Worm (Caenorhabditis elegans): Measurements from ENCODE around the gene his-41.

The his-41 gene

DNA sequence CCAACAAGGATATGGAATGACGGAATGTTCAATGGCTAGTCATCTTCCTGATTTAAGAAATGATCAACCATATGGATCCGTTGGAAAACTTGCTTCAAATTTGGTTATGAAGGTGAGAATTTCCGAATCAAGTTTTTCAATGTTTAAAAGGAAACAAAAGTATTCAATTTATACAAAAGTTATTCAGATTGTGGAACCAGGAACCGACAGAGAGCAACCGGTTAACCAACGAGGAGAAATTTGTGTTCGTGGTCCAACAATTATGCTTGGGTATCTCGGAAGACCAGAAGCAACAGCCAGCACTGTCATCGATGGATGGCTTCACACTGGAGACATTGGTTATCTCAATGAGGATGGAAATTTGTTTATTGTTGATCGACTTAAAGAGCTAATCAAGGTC lies 35.7 kb upstream of the his-41 start:
- TF ChIP-seq C08G9.2 (tag; optimal IDR thresholded peaks at IDR 0.05) = no peak
- TF ChIP-seq C38D4.7 (GFP tag; optimal IDR thresholded peaks at IDR 0.05) = no peak
- TF ChIP-seq pha-4 (tag; optimal IDR thresholded peaks at IDR 0.05) = no peak
- no peak for TF ChIP-seq hlh-15 (tag; optimal IDR thresholded peaks at IDR 0.05)
- no peak for TF ChIP-seq ceh-24 (tag; optimal IDR thresholded peaks at IDR 0.05)

ce11 chrV:9513590-9513989 lies 31.7 kb upstream of the his-41 start, which contains the start of gene eif-2Bdelta:
TSS of gene eif-2Bdelta (plus strand) at chrV:9513824.
- TF ChIP-seq hlh-13 (GFP tag; optimal IDR thresholded peaks at IDR 0.05) = no peak
- TF ChIP-seq zip-5 (tag; optimal IDR thresholded peaks at IDR 0.05) = no peak
- no peak for TF ChIP-seq pha-4 (tag; optimal IDR thresholded peaks at IDR 0.05)
- no peak for TF ChIP-seq Y22D7AL.16 (tag; optimal IDR thresholded peaks at IDR 0.05)
- no peak for TF ChIP-seq syd-9 (tag; optimal IDR thresholded peaks at IDR 0.05)
- no peak for TF ChIP-seq ceh-30 (tag; optimal IDR thresholded peaks at IDR 0.05)
- TF ChIP-seq madf-2 (tag; optimal IDR thresholded peaks at IDR 0.05) = no peak
- no peak for TF ChIP-seq K02D7.2 (tag; optimal IDR thresholded peaks at IDR 0.05)
- TF ChIP-seq ceh-19 (GFP tag; optimal IDR thresholded peaks at IDR 0.05) = no peak
- no peak for TF ChIP-seq ceh-14 (tag; optimal IDR thresholded peaks at IDR 0.05)
- TF ChIP-seq fkh-10 (GFP tag; optimal IDR thresholded peaks at IDR 0.05) = no peak
- TF ChIP-seq pqm-1 (tag; optimal IDR thresholded peaks at IDR 0.05) = no peak
- no peak for TF ChIP-seq mec-3 (tag; optimal IDR thresholded peaks at IDR 0.05; ENCODE audit: borderline replicate concordance)
- no peak for TF ChIP-seq ceh-45 (GFP tag; IDR thresholded peaks at IDR 0.05)
- TF ChIP-seq ets-4 (tag; optimal IDR thresholded peaks at IDR 0.05) = no peak

DNA sequence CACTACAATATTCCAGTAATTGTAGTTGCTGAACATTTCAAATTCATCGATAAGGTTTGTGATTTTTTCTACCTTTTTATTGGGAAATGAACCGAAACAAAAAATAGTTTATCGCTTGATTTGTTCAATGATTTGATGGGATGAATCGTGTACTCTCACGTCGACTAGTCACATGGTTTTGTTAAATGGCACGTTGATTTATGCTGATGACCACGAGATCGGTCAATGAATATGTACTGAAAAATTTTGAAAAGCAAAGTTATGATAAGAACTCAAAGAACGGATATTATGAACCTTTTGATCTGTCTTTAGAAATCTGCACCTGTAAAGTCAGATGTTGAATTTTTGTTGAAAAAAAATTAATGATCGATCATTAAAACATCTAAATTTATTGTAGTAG lies 29.1 kb upstream of the his-41 start:
- TF ChIP-seq mec-3 (tag; optimal IDR thresholded peaks at IDR 0.05; ENCODE audit: borderline replicate concordance) (no peak), ceh-34 (tag; optimal IDR thresholded peaks at IDR 0.05) (no peak), ama-1 (optimal IDR thresholded peaks at IDR 0.05) (no peak), sox-2 (GFP tag; IDR thresholded peaks at IDR 0.05) (no peak), npax-4 (tag; optimal IDR thresholded peaks at IDR 0.05) (no peak), elt-4 (tag; optimal IDR thresholded peaks at IDR 0.05) (no peak), Y22D7AL.16 (tag; optimal IDR thresholded peaks at IDR 0.05) (no peak), T23F11.4 (GFP tag; optimal IDR thresholded peaks at IDR 0.05) (no peak), ahr-1 (tag; optimal IDR thresholded peaks at IDR 0.05) (no peak), pax-1 (tag; optimal IDR thresholded peaks at IDR 0.05) (no peak), lim-6 (tag; optimal IDR thresholded peaks at IDR 0.05) (no peak), ceh-22 (tag; optimal IDR thresholded peaks at IDR 0.05) (no peak), ztf-16 (tag; optimal IDR thresholded peaks at IDR 0.05) (no peak), gmeb-2 (tag; optimal IDR thresholded peaks at IDR 0.05) (no peak), lin-11 (tag; optimal IDR thresholded peaks at IDR 0.05) (no peak), sdc-2 (tag; optimal IDR thresholded peaks at IDR 0.05) (no peak)

DNA sequence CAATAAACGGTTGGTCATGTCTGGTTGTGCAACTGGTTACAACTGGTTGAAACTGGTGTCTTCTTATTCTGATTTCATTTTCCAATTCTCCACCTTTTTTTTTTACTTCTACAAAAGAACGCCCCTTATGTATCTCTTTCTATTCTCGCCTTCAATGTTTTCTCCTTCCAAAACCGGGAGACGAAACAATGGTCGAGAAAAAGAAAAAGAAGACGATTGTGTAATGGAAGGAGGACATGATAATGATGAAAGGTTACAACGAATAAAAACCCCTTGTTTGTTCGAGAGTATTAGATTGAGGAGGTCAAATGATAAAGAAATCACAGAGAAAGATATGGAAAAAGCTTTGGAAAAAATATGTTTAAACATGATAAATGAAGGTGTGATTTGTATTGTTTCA lies 26.5 kb upstream of the his-41 start, which contains the start of gene C50F4.8:
TSS of gene C50F4.8 (minus strand) at position 28 of the 400 bp plus-strand sequence.
- no peak for TF ChIP-seq ceh-22 (tag; optimal IDR thresholded peaks at IDR 0.05)
- TF ChIP-seq ets-4 (tag; optimal IDR thresholded peaks at IDR 0.05) = no peak
- no peak for TF ChIP-seq syd-9 (tag; optimal IDR thresholded peaks at IDR 0.05)
- TF ChIP-seq T23F11.4 (GFP tag; optimal IDR thresholded peaks at IDR 0.05) = no peak
- no peak for TF ChIP-seq pat-9 (tag; optimal IDR thresholded peaks at IDR 0.05)
- no peak for TF ChIP-seq nhr-11 (tag; optimal IDR thresholded peaks at IDR 0.05)
- no peak for TF ChIP-seq pha-4 (tag; optimal IDR thresholded peaks at IDR 0.05)
- TF ChIP-seq ref-2 (tag; optimal IDR thresholded peaks at IDR 0.05) = no peak
- no peak for TF ChIP-seq elt-2 (tag; optimal IDR thresholded peaks at IDR 0.05)
- no peak for TF ChIP-seq Y22D7AL.16 (tag; optimal IDR thresholded peaks at IDR 0.05)
- TF ChIP-seq ama-1 (optimal IDR thresholded peaks at IDR 0.05) = no peak
- TF ChIP-seq nfya-1 (tag; optimal IDR thresholded peaks at IDR 0.05) = no peak
- no peak for TF ChIP-seq nhr-232 (tag; optimal IDR thresholded peaks at IDR 0.05)
- TF ChIP-seq hlh-8 (tag; optimal IDR thresholded peaks at IDR 0.05) = no peak
- TF ChIP-seq pha-2 (tag; optimal IDR thresholded peaks at IDR 0.05) = no peak
- TF ChIP-seq F13H6.1 (tag; optimal IDR thresholded peaks at IDR 0.05) = no peak
- TF ChIP-seq unc-3 (GFP tag; conservative IDR thresholded peaks at IDR 0.05) = no peak
- TF ChIP-seq unc-3 (tag; optimal IDR thresholded peaks at IDR 0.05) = no peak
- no peak for TF ChIP-seq npax-4 (tag; optimal IDR thresholded peaks at IDR 0.05)
- TF ChIP-seq ceh-24 (tag; optimal IDR thresholded peaks at IDR 0.05) = no peak

Measured in whole organism, late embryonic.